Worm (Caenorhabditis elegans) whole organism, L4 larva: ENCODE results near the gene C17C3.9.

ENCODE experiments used
- F44E2.7 ChIP-seq: fragments of 200-800 bp; sonication (Bioruptor generic); IDR thresholded peaks from 2 replicates; pipeline ENCODE4 v2.1.2; 2022; ENCODE audit warnings: missing genetic modification characterization, missing compliant biosample characterization
- R02D3.7 ChIP-seq: fragments of 150-350 bp; sonication (generic microtip); optimal IDR thresholded peaks from 3 replicates; lab custom pipeline; 2014; ENCODE audit warnings: missing biosample characterization, missing genetic modification characterization
- T26A8.4 ChIP-seq: fragments of 200-800 bp; sonication (Bioruptor generic); IDR thresholded peaks from 2 replicates; pipeline ENCODE4 v1.3.6; 2022; ENCODE audit warnings: missing genetic modification characterization, missing compliant biosample characterization
- Y5F2A.4 ChIP-seq: fragments of 200-800 bp; sonication (Bioruptor generic); optimal IDR thresholded peaks from 2 replicates; lab custom pipeline; 2018; ENCODE audit warnings: mild to moderate bottlenecking, missing genetic modification characterization, missing compliant biosample characterization
- ZK546.5 ChIP-seq, 2 experiments: sonication (generic microtip); optimal IDR thresholded peaks; 2 replicates each; lab custom pipeline; 2017; ENCODE audit warnings: missing biosample characterization in 2 of 2, missing genetic modification characterization in 2 of 2
- aha-1 ChIP-seq: fragments of 150-350 bp; peaks from one replicate; lab custom pipeline; 2014; ENCODE audit warnings: missing biosample characterization, missing genetic modification characterization
- ceh-28 ChIP-seq: fragments of 150-350 bp; optimal IDR thresholded peaks from 2 replicates; lab custom pipeline; 2014; ENCODE audit warnings: missing biosample characterization, missing genetic modification reagents, missing genetic modification characterization
- ceh-32 ChIP-seq: sonication (generic microtip); optimal IDR thresholded peaks from 2 replicates; lab custom pipeline; 2016; ENCODE audit warnings: mild to moderate bottlenecking, missing genetic modification characterization, missing compliant biosample characterization; ENCODE audit not compliant: poor library complexity
- ceh-62 ChIP-seq: sonication (generic microtip); optimal IDR thresholded peaks from 2 replicates; lab custom pipeline; 2017; ENCODE audit warnings: missing biosample characterization, missing genetic modification characterization
- ces-1 ChIP-seq: fragments of 150-350 bp; sonication (generic microtip); optimal IDR thresholded peaks from 4 replicates; lab custom pipeline; 2014; ENCODE audit warnings: missing biosample characterization, missing genetic modification reagents, missing genetic modification characterization
- cey-2 ChIP-seq: sonication (generic microtip); optimal IDR thresholded peaks from 3 replicates; lab custom pipeline; 2017; ENCODE audit warnings: missing genetic modification characterization, mild to moderate bottlenecking, missing compliant biosample characterization, antibody characterized with exemption, borderline replicate concordance; ENCODE audit not compliant: insufficient read depth
- daf-12 ChIP-seq: fragments of 150-350 bp; optimal IDR thresholded peaks from 2 replicates; lab custom pipeline; 2014; ENCODE audit warnings: missing biosample characterization, missing genetic modification reagents, missing genetic modification characterization
- daf-16 ChIP-seq, 3 experiments: sonication (generic microtip); optimal IDR thresholded peaks; 2 replicates each; lab custom pipeline; 2016 to 2017; ENCODE audit warnings: missing genetic modification characterization in 3 of 3, missing genetic modification reagents in 3 of 3, mild to moderate bottlenecking in 2 of 3, missing compliant biosample characterization in 2 of 3, missing biosample characterization in 1 of 3, moderate library complexity in 1 of 3
- daf-8 ChIP-seq: fragments of 200-800 bp; sonication (Bioruptor generic); IDR thresholded peaks from 2 replicates; pipeline ENCODE4 v1.3.6; 2022; ENCODE audit warnings: missing genetic modification characterization, missing compliant biosample characterization
- dmd-8 ChIP-seq: fragments of 200-800 bp; sonication (Bioruptor generic); IDR thresholded peaks from 2 replicates; pipeline ENCODE4 v1.3.6; 2022; ENCODE audit warnings: missing genetic modification characterization, missing compliant biosample characterization
- dpl-1 ChIP-seq: fragments of 150-350 bp; optimal IDR thresholded peaks from 2 replicates; lab custom pipeline; 2014; ENCODE audit warnings: missing biosample characterization, missing genetic modification reagents, missing genetic modification characterization
- duxl-1 ChIP-seq: sonication (generic microtip); optimal IDR thresholded peaks from 2 replicates; lab custom pipeline; 2016; ENCODE audit warnings: mild to moderate bottlenecking, missing genetic modification characterization, moderate library complexity, missing compliant biosample characterization; ENCODE audit not compliant: poor library complexity
- egl-27 ChIP-seq: sonication (generic microtip); optimal IDR thresholded peaks from 3 replicates; lab custom pipeline; 2017; ENCODE audit warnings: missing biosample characterization, missing genetic modification reagents, missing genetic modification characterization
- hif-1 ChIP-seq, 2 experiments: sonication (generic microtip); optimal IDR thresholded peaks; 2 replicates each; lab custom pipeline; 2016 to 2017; ENCODE audit warnings: missing compliant biosample characterization in 2 of 2, missing genetic modification characterization in 2 of 2, missing genetic modification reagents in 2 of 2, missing genotype in 2 of 2, mild to moderate bottlenecking in 1 of 2
- hlh-30 ChIP-seq: sonication (generic microtip); optimal IDR thresholded peaks from 2 replicates; lab custom pipeline; 2017; ENCODE audit warnings: antibody characterized with exemption, mild to moderate bottlenecking, missing genetic modification characterization, missing compliant biosample characterization; ENCODE audit not compliant: insufficient read depth
- hmg-1.1 ChIP-seq: fragments of 200-800 bp; sonication (Bioruptor generic); IDR thresholded peaks from 2 replicates; pipeline ENCODE4 v1.3.6; 2022; ENCODE audit warnings: missing genetic modification reagents, missing genetic modification characterization, missing compliant biosample characterization
- jun-1 ChIP-seq: fragments of 150-350 bp; optimal IDR thresholded peaks from 2 replicates; lab custom pipeline; 2014; ENCODE audit warnings: missing biosample characterization, missing genetic modification reagents, missing genetic modification characterization
- lim-7 ChIP-seq: fragments of 200-800 bp; sonication (Bioruptor generic); IDR thresholded peaks from 2 replicates; pipeline ENCODE4 v1.3.6; 2022; ENCODE audit warnings: missing genetic modification characterization, missing compliant biosample characterization
- lin-13 ChIP-seq: fragments of 150-350 bp; optimal IDR thresholded peaks from 2 replicates; lab custom pipeline; 2014; ENCODE audit warnings: missing biosample characterization, missing genetic modification reagents, missing genetic modification characterization
- lin-39 ChIP-seq: fragments of 150-350 bp; optimal IDR thresholded peaks from 2 replicates; lab custom pipeline; 2014; ENCODE audit warnings: missing biosample characterization, missing genetic modification reagents, missing genetic modification characterization
- lir-3 ChIP-seq: sonication (generic microtip); optimal IDR thresholded peaks from 2 replicates; lab custom pipeline; 2016; ENCODE audit warnings: mild to moderate bottlenecking, missing genetic modification characterization, missing compliant biosample characterization
- lsy-2 ChIP-seq, 2 experiments: fragments of 150-350 bp in 1 of 2; sonication (generic microtip) in 1 of 2; optimal IDR thresholded peaks; 2 replicates each; lab custom pipeline; 2014 to 2017; ENCODE audit warnings: missing biosample characterization in 2 of 2, missing genetic modification characterization in 2 of 2
- madf-5 ChIP-seq, 2 experiments: fragments of 200-800 bp; sonication (Bioruptor generic); IDR thresholded peaks; 2 replicates each; pipeline ENCODE4 v1.3.6; 2022; ENCODE audit warnings: missing compliant biosample characterization in 2 of 2, missing genetic modification characterization in 2 of 2
- mdl-1 ChIP-seq, 2 experiments: fragments of 150-350 bp in 1 of 2; sonication (generic microtip) in 1 of 2; optimal IDR thresholded peaks; 2 replicates each; lab custom pipeline; 2014 to 2017; ENCODE audit warnings: missing biosample characterization in 2 of 2, missing genetic modification characterization in 2 of 2
- mdt-29 ChIP-seq: fragments of 200-800 bp; sonication (Bioruptor generic); IDR thresholded peaks from 2 replicates; pipeline ENCODE4 v1.3.6; 2022; ENCODE audit warnings: missing genetic modification reagents, missing genetic modification characterization, missing compliant biosample characterization
- mep-1 ChIP-seq: fragments of 150-350 bp; sonication (generic microtip); optimal IDR thresholded peaks from 3 replicates; lab custom pipeline; 2014; ENCODE audit warnings: missing biosample characterization, missing genetic modification characterization
- mxl-2 ChIP-seq: fragments of 200-800 bp; sonication (Bioruptor generic); conservative IDR thresholded peaks from 2 replicates; pipeline ENCODE4 v1.3.6; 2022; ENCODE audit warnings: missing genetic modification reagents, missing genetic modification characterization, missing compliant biosample characterization
- nhr-10 ChIP-seq: fragments of 150-350 bp; optimal IDR thresholded peaks from 2 replicates; lab custom pipeline; 2014; ENCODE audit warnings: missing biosample characterization, missing genetic modification characterization
- nhr-102 ChIP-seq: sonication (generic microtip); optimal IDR thresholded peaks from 2 replicates; lab custom pipeline; 2016; ENCODE audit warnings: mild to moderate bottlenecking, missing genetic modification characterization, moderate library complexity, missing compliant biosample characterization
- nhr-237 ChIP-seq: sonication (generic microtip); optimal IDR thresholded peaks from 2 replicates; lab custom pipeline; 2017; ENCODE audit warnings: missing biosample characterization, missing genetic modification characterization
- nhr-25 ChIP-seq: sonication (generic microtip); optimal IDR thresholded peaks from 2 replicates; lab custom pipeline; 2017; ENCODE audit warnings: missing genetic modification characterization, mild to moderate bottlenecking, missing compliant biosample characterization, antibody characterized with exemption, moderate library complexity, borderline replicate concordance; ENCODE audit not compliant: insufficient read depth
- nhr-28 ChIP-seq: fragments of 150-350 bp; optimal IDR thresholded peaks from 2 replicates; lab custom pipeline; 2014; ENCODE audit warnings: missing biosample characterization, missing genetic modification characterization
- nhr-41 ChIP-seq: fragments of 200-800 bp; sonication (Bioruptor generic); IDR thresholded peaks from 2 replicates; pipeline ENCODE4 v1.3.6; 2022; ENCODE audit warnings: missing genetic modification reagents, missing genetic modification characterization, missing compliant biosample characterization
- nhr-42 ChIP-seq: fragments of 200-800 bp; sonication (Bioruptor generic); IDR thresholded peaks from 2 replicates; pipeline ENCODE4 v1.3.6; 2022; ENCODE audit warnings: missing genetic modification characterization, missing compliant biosample characterization
- nhr-76 ChIP-seq: fragments of 150-350 bp; optimal IDR thresholded peaks from 2 replicates; lab custom pipeline; 2014; ENCODE audit warnings: missing biosample characterization, missing genetic modification characterization
- pha-4 ChIP-seq, 2 experiments: fragments of 150-350 bp in 1 of 2; fragments of 200-800 bp in 1 of 2; sonication (Bioruptor generic) in 1 of 2; IDR thresholded peaks in 1 of 2; optimal IDR thresholded peaks in 1 of 2; 2 replicates each; pipeline versions ENCODE4 v1.3.6 to Lab custom; 2014 to 2022; ENCODE audit warnings: missing genetic modification characterization in 2 of 2, missing genetic modification reagents in 2 of 2, missing biosample characterization in 1 of 2, missing compliant biosample characterization in 1 of 2
- saeg-2 ChIP-seq: fragments of 200-800 bp; sonication (Bioruptor generic); IDR thresholded peaks from 2 replicates; pipeline ENCODE4 v1.3.6; 2022; ENCODE audit warnings: missing genetic modification reagents, missing genetic modification characterization, missing compliant biosample characterization
- snpc-4 ChIP-seq: fragments of 150-350 bp; optimal IDR thresholded peaks from 2 replicates; lab custom pipeline; 2014; ENCODE audit warnings: missing biosample characterization, missing genetic modification characterization
- tra-1 ChIP-seq: fragments of 200-800 bp; sonication (Bioruptor generic); IDR thresholded peaks from 2 replicates; pipeline ENCODE4 v1.3.6; 2022; ENCODE audit warnings: missing genetic modification reagents, missing genetic modification characterization, missing compliant biosample characterization
- unc-39 ChIP-seq: sonication (generic microtip); optimal IDR thresholded peaks from 2 replicates; lab custom pipeline; 2017; ENCODE audit warnings: missing biosample characterization, missing genetic modification characterization
- vab-7 ChIP-seq: fragments of 200-800 bp; sonication (Bioruptor generic); IDR thresholded peaks from 2 replicates; pipeline ENCODE4 v1.3.6; 2022; ENCODE audit warnings: missing genetic modification reagents, missing genetic modification characterization, missing compliant biosample characterization
- zip-2 ChIP-seq: fragments of 150-350 bp; optimal IDR thresholded peaks from 2 replicates; lab custom pipeline; 2014; ENCODE audit warnings: missing biosample characterization, missing genetic modification characterization
- ztf-11 ChIP-seq: fragments of 150-350 bp; optimal IDR thresholded peaks from 2 replicates; lab custom pipeline; 2014; ENCODE audit warnings: missing biosample characterization, missing genetic modification characterization

Gene C17C3.9

ce11 chrII:5543476-5544144 lies 11.5 kb upstream of the C17C3.9 start (continued):
- TF ChIP-seq dmd-8 (GFP tag; lab: Robert Waterston, UW) (peak; percentile 61; the same call in 1 of the 2 replicates), nhr-41 (GFP tag; lab: Robert Waterston, UW) (peak; percentile 88), nhr-28 (tag; lab: Kevin White, UChicago) (peak; percentile 95), R02D3.7 (tag; lab: Kevin White, UChicago) (peak; percentile 44), saeg-2 (GFP tag; lab: Robert Waterston, UW) (peak; percentile 95), lin-39 (tag; lab: Kevin White, UChicago) (peak; percentile 66), nhr-10 (tag; lab: Kevin White, UChicago) (peak; percentile 96), nhr-25 (tag; lab: Kevin White, UChicago) (peak; percentile 97), Y5F2A.4 (peak; percentile 86), cey-2 (peak; percentile 92), daf-16 (GFP tag; optimal IDR thresholded peaks at IDR 0.05; lab: Kevin White, UChicago) (peak; percentile 83 to 90), daf-16 (tag; optimal IDR thresholded peaks at IDR 0.05; lab: Kevin White, UChicago) (peak; percentile 94), daf-8 (GFP tag; lab: Robert Waterston, UW) (peak; percentile 84; the same call in 1 of the 2 replicates), lin-13 (GFP tag; lab: Kevin White, UChicago) (peak; percentile 92), mdt-29 (peak; percentile 99), lim-7 (GFP tag; lab: Robert Waterston, UW) (peak; percentile 78), egl-27 (tag; lab: Kevin White, UChicago) (no peak), F44E2.7 (GFP tag; lab: Robert Waterston, UW) (0 out of 2 replicates have a peak, but pooled peaks have one; percentile 69), jun-1 (tag; lab: Kevin White, UChicago) (peak; percentile 97), vab-7 (GFP tag; lab: Robert Waterston, UW) (peak; percentile 94), mxl-2 (GFP tag; lab: Robert Waterston, UW) (peak; percentile 85; the same call in 1 of the 2 replicates), nhr-76 (tag; lab: Kevin White, UChicago) (peak; percentile 46), hlh-30 (tag; lab: Kevin White, UChicago) (peak; percentile 94), aha-1 (tag; lab: Kevin White, UChicago) (peak; percentile 100), ceh-28 (tag; lab: Kevin White, UChicago) (peak; percentile 33), tra-1 (GFP tag; lab: Robert Waterston, UW) (peak; percentile 96), mdl-1 (tag; optimal IDR thresholded peaks at IDR 0.05; lab: Kevin White, UChicago) (peak; percentile 84 to 93), nhr-42 (GFP tag; lab: Robert Waterston, UW) (peak; percentile 96), hmg-1.1 (GFP tag; lab: Robert Waterston, UW) (peak; percentile 99), ztf-11 (peak; percentile 42), ceh-32 (tag; lab: Kevin White, UChicago) (peak; percentile 89), T26A8.4 (peak; percentile 99), mep-1 (tag; lab: Kevin White, UChicago) (peak; percentile 99), duxl-1 (tag; lab: Kevin White, UChicago) (peak; percentile 96), zip-2 (tag; lab: Kevin White, UChicago) (peak; percentile 92), snpc-4 (tag; lab: Kevin White, UChicago) (peak; percentile 99), unc-39 (tag; lab: Kevin White, UChicago) (no peak), nhr-102 (tag; lab: Kevin White, UChicago) (peak; percentile 97), lsy-2 (tag; optimal IDR thresholded peaks at IDR 0.05; lab: Kevin White, UChicago) (peak; percentile 94 to 96), hif-1 (tag; optimal IDR thresholded peaks at IDR 0.05; lab: Kevin White, UChicago) (peak; percentile 69 to 89), ceh-62 (tag; lab: Kevin White, UChicago) (no peak), lir-3 (peak; percentile 87), ces-1 (GFP tag; lab: Kevin White, UChicago) (peak; percentile 93), madf-5 (GFP tag; IDR thresholded peaks at IDR 0.05; lab: Robert Waterston, UW) (peak in 1 of 2 experiments; percentile 33; a peak in 1 of 4 replicates), daf-12 (tag; lab: Kevin White, UChicago) (no peak), ZK546.5 (tag; optimal IDR thresholded peaks at IDR 0.05; lab: Kevin White, UChicago) (peak; percentile 44 to 74), nhr-237 (tag; lab: Kevin White, UChicago) (peak; percentile 65), pha-4 (GFP tag; IDR thresholded peaks at IDR 0.05; lab: Robert Waterston, UW) (peak; percentile 96), pha-4 (tag; optimal IDR thresholded peaks at IDR 0.05; lab: Kevin White, UChicago) (peak; percentile 88), dpl-1 (GFP tag; lab: Kevin White, UChicago) (peak; percentile 85)
